Fruit fly (Drosophila melanogaster): ENCODE measurements around the gene CG34293.

- TF ChIP-seq CG4318 (GFP tag; optimal IDR thresholded peaks at IDR 0.05) (no peak), Sox102F (GFP tag; optimal IDR thresholded peaks at IDR 0.05) (no peak), OdsH (GFP tag; optimal IDR thresholded peaks at IDR 0.05) (no peak), CG11294 (GFP tag; IDR thresholded peaks at IDR 0.05) (no peak), Blimp-1 (GFP tag; optimal IDR thresholded peaks at IDR 0.05) (no peak), Lpt (GFP tag; optimal IDR thresholded peaks at IDR 0.05) (no peak), dac (GFP tag; optimal IDR thresholded peaks at IDR 0.05) (no peak), Hr38 (GFP tag; optimal IDR thresholded peaks at IDR 0.05) (no peak), fd59A (GFP tag; optimal IDR thresholded peaks at IDR 0.05) (no peak), dsx (GFP tag; optimal IDR thresholded peaks at IDR 0.05; ENCODE audit: poor library complexity, severe bottlenecking) (no peak), Ets96B (tag; optimal IDR thresholded peaks at IDR 0.05) (no peak), Hr39 (GFP tag; optimal IDR thresholded peaks at IDR 0.05) (no peak), CG6792 (GFP tag; optimal IDR thresholded peaks at IDR 0.05) (no peak)
Measured at dm6 chr3R:27212979-27213580, 47.7 kb upstream of the CG34293 start.

All from whole organism, prepupa.